Fruit fly (Drosophila melanogaster) whole organism, prepupa: Measurements from ENCODE around the gene Nprl2.

Source experiments
- CG10631 ChIP-seq: fragments of 200-800 bp; sonication (Bioruptor generic); optimal IDR thresholded peaks from 2 replicates; lab custom pipeline; 2016; ENCODE audit warnings: missing biosample characterization, missing genetic modification characterization
- CG11294 ChIP-seq: fragments of 200-800 bp; sonication (Bioruptor generic); IDR thresholded peaks from 2 replicates; pipeline ENCODE4 v1.3.6; 2022; ENCODE audit warnings: missing biosample characterization, missing genetic modification characterization
- CG11762 ChIP-seq: fragments of 200-800 bp; sonication (Bioruptor generic); optimal IDR thresholded peaks from 3 replicates; lab custom pipeline; 2016; ENCODE audit warnings: missing biosample characterization, missing genetic modification characterization; ENCODE audit not compliant: insufficient read depth
- CG11902 ChIP-seq: fragments of 200-800 bp; sonication (Bioruptor generic); optimal IDR thresholded peaks from 3 replicates; lab custom pipeline; 2016; ENCODE audit warnings: missing biosample characterization, missing genetic modification characterization
- CG31627 ChIP-seq: fragments of 200-800 bp; sonication (Bioruptor generic); optimal IDR thresholded peaks from 3 replicates; lab custom pipeline; 2016; ENCODE audit warnings: missing biosample characterization, missing genetic modification characterization
- CG32006 ChIP-seq: fragments of 200-800 bp; sonication (Bioruptor generic); optimal IDR thresholded peaks from 3 replicates; lab custom pipeline; 2017; ENCODE audit warnings: missing biosample characterization, mild to moderate bottlenecking, missing genetic modification characterization
- CG4318 ChIP-seq: fragments of 200-800 bp; sonication (Bioruptor generic); optimal IDR thresholded peaks from 3 replicates; lab custom pipeline; 2017; ENCODE audit warnings: missing biosample characterization, mild to moderate bottlenecking, missing genetic modification characterization
- CG6163 ChIP-seq: fragments of 200-800 bp; sonication (Bioruptor generic); IDR thresholded peaks from 3 replicates; pipeline ENCODE4 v1.3.6; 2022; ENCODE audit warnings: missing biosample characterization, missing genetic modification characterization
- CG6792 ChIP-seq: fragments of 200-800 bp; sonication (Bioruptor generic); optimal IDR thresholded peaks from 3 replicates; lab custom pipeline; 2016; ENCODE audit warnings: missing biosample characterization, missing genetic modification characterization
- CG6808 ChIP-seq: fragments of 200-800 bp; sonication (Bioruptor generic); optimal IDR thresholded peaks from 3 replicates; lab custom pipeline; 2017; ENCODE audit warnings: missing biosample characterization, missing genetic modification characterization, mild to moderate bottlenecking, moderate library complexity, missing genetic modification reagents
- CG7368 ChIP-seq: fragments of 200-800 bp; sonication (Bioruptor generic); optimal IDR thresholded peaks from 3 replicates; lab custom pipeline; 2016; ENCODE audit warnings: missing biosample characterization, missing genetic modification characterization
- CG8119 ChIP-seq: fragments of 200-800 bp; sonication (Bioruptor generic); IDR thresholded peaks from 3 replicates; pipeline ENCODE4 v1.3.6; 2022; ENCODE audit warnings: missing biosample characterization, missing genetic modification characterization
- CG8632 ChIP-seq: fragments of 200-800 bp; sonication (Bioruptor generic); optimal IDR thresholded peaks from 3 replicates; lab custom pipeline; 2016; ENCODE audit warnings: missing biosample characterization, missing genetic modification characterization
- CG9139 ChIP-seq: fragments of 200-800 bp; sonication (Bioruptor generic); optimal IDR thresholded peaks from 3 replicates; lab custom pipeline; 2017; ENCODE audit warnings: missing biosample characterization, mild to moderate bottlenecking, missing genetic modification characterization
- Eip78C ChIP-seq: fragments of 200-800 bp; sonication (Bioruptor generic); peaks from one replicate; lab custom pipeline; 2016; ENCODE audit warnings: missing biosample characterization, missing genetic modification characterization
- Ets21C ChIP-seq: fragments of 200-800 bp; sonication (Bioruptor generic); optimal IDR thresholded peaks from 3 replicates; lab custom pipeline; 2016; ENCODE audit warnings: missing biosample characterization, missing genetic modification characterization
- Ets96B ChIP-seq: fragments of 200-800 bp; optimal IDR thresholded peaks from 2 replicates; lab custom pipeline; 2019; ENCODE audit warnings: missing biosample characterization, mild to moderate bottlenecking, missing genetic modification characterization, moderate library complexity
- Hr39 ChIP-seq: fragments of 200-800 bp; sonication (Bioruptor generic); optimal IDR thresholded peaks from 2 replicates; lab custom pipeline; 2016; ENCODE audit warnings: missing biosample characterization, missing genetic modification characterization
- Hr4 ChIP-seq: fragments of 200-800 bp; sonication (Bioruptor generic); optimal IDR thresholded peaks from 3 replicates; lab custom pipeline; 2016; ENCODE audit warnings: missing biosample characterization, missing genetic modification characterization
- Lpt ChIP-seq: fragments of 200-800 bp; sonication (Bioruptor generic); optimal IDR thresholded peaks from 3 replicates; lab custom pipeline; 2016; ENCODE audit warnings: missing biosample characterization, missing genetic modification characterization
- Met ChIP-seq: fragments of 200-800 bp; sonication (Bioruptor generic); optimal IDR thresholded peaks from 3 replicates; lab custom pipeline; 2016; ENCODE audit warnings: missing biosample characterization, missing genetic modification characterization
- Sox102F ChIP-seq: fragments of 200-800 bp; sonication (Bioruptor generic); optimal IDR thresholded peaks from 2 replicates; lab custom pipeline; 2016; ENCODE audit warnings: missing biosample characterization, mild to moderate bottlenecking, missing genetic modification characterization
- Sox14 ChIP-seq: fragments of 200-800 bp; sonication (Bioruptor generic); optimal IDR thresholded peaks from 3 replicates; lab custom pipeline; 2016; ENCODE audit warnings: missing biosample characterization, missing genetic modification characterization
- achi ChIP-seq: fragments of 200-800 bp; sonication (Bioruptor generic); optimal IDR thresholded peaks from 3 replicates; lab custom pipeline; 2016; ENCODE audit warnings: missing biosample characterization, missing genetic modification characterization
- cyc ChIP-seq: fragments of 200-800 bp; sonication (Bioruptor generic); optimal IDR thresholded peaks from 3 replicates; lab custom pipeline; 2016; ENCODE audit warnings: missing biosample characterization, missing genetic modification characterization
- eg ChIP-seq: fragments of 200-800 bp; sonication (Bioruptor generic); IDR thresholded peaks from 3 replicates; pipeline ENCODE4 v1.3.6; 2022; ENCODE audit warnings: missing biosample characterization, missing genetic modification characterization
- esn ChIP-seq: fragments of 200-800 bp; sonication (Bioruptor generic); optimal IDR thresholded peaks from 2 replicates; lab custom pipeline; 2016; ENCODE audit warnings: missing biosample characterization, mild to moderate bottlenecking, missing genetic modification characterization, moderate library complexity
- fd85E ChIP-seq: fragments of 200-800 bp; sonication (Bioruptor generic); optimal IDR thresholded peaks from 3 replicates; lab custom pipeline; 2016; ENCODE audit warnings: missing biosample characterization, missing genetic modification characterization
- fkh ChIP-seq: fragments of 200-800 bp; sonication (Bioruptor generic); optimal IDR thresholded peaks from 3 replicates; lab custom pipeline; 2017; ENCODE audit warnings: missing biosample characterization, mild to moderate bottlenecking, missing genetic modification characterization, moderate library complexity
- pdm3 ChIP-seq: fragments of 200-800 bp; sonication (Bioruptor generic); optimal IDR thresholded peaks from 3 replicates; lab custom pipeline; 2016; ENCODE audit warnings: missing biosample characterization, missing genetic modification characterization
- salr ChIP-seq, 2 experiments: fragments of 200-800 bp; sonication (Bioruptor generic); optimal IDR thresholded peaks; 3 replicates each; lab custom pipeline; 2016 to 2018; ENCODE audit warnings: missing biosample characterization in 2 of 2, missing genetic modification characterization in 2 of 2, mild to moderate bottlenecking in 1 of 2
- spab ChIP-seq: fragments of 200-800 bp; sonication (Bioruptor generic); optimal IDR thresholded peaks from 2 replicates; lab custom pipeline; 2017; ENCODE audit warnings: missing biosample characterization, mild to moderate bottlenecking, missing genetic modification characterization, missing genetic modification reagents
- ss ChIP-seq, 2 experiments: fragments of 200-800 bp; sonication (Bioruptor generic); optimal IDR thresholded peaks; 2 replicates in 1 of 2; 3 replicates in 1 of 2; lab custom pipeline; 2017 to 2018; ENCODE audit warnings: mild to moderate bottlenecking in 2 of 2, missing biosample characterization in 2 of 2, missing genetic modification characterization in 2 of 2, moderate library complexity in 1 of 2
- topi ChIP-seq: fragments of 200-800 bp; sonication (Bioruptor generic); optimal IDR thresholded peaks from 3 replicates; lab custom pipeline; 2016; ENCODE audit warnings: missing biosample characterization, missing genetic modification characterization

The Nprl2 gene

dm6 chrX:16881015-16881414, 3.1 kb downstream of the Nprl2 start, which contains the start of gene CG4872 (continued):
- TF ChIP-seq CG8632 (GFP tag; lab: Kevin White, UChicago), result no peak
- TF ChIP-seq CG11294, result no peak
- TF ChIP-seq topi (GFP tag; lab: Kevin White, UChicago), result no peak
- peak; percentile 12; the same call in 1 of the 3 replicates for TF ChIP-seq eg (GFP tag; lab: Robert Waterston, UW)
- no peak for TF ChIP-seq CG31627 (GFP tag; lab: Kevin White, UChicago)
- TF ChIP-seq cyc (GFP tag; lab: Kevin White, UChicago), result no peak
- no peak for TF ChIP-seq Ets21C (GFP tag; lab: Kevin White, UChicago)
- TF ChIP-seq Sox102F (GFP tag; lab: Kevin White, UChicago), result no peak
- no peak for TF ChIP-seq CG4318
- no peak for TF ChIP-seq fd85E (GFP tag; lab: Kevin White, UChicago)
- TF ChIP-seq Hr39, result no peak
- TF ChIP-seq CG6808 (GFP tag; lab: Kevin White, UChicago), result no peak
- no peak for TF ChIP-seq salr (GFP tag; optimal IDR thresholded peaks at IDR 0.05; lab: Kevin White, UChicago)
- TF ChIP-seq CG10631 (GFP tag; lab: Kevin White, UChicago), result no peak
- TF ChIP-seq Lpt (GFP tag; lab: Kevin White, UChicago), result no peak
- TF ChIP-seq CG11902 (GFP tag; lab: Kevin White, UChicago), result no peak
- TF ChIP-seq CG32006 (GFP tag; lab: Kevin White, UChicago), result no peak
- TF ChIP-seq CG8119 (GFP tag; lab: Robert Waterston, UW), result no peak
- peak; percentile 15 for TF ChIP-seq CG6792 (GFP tag; lab: Kevin White, UChicago)
- TF ChIP-seq pdm3 (GFP tag; lab: Kevin White, UChicago), result no peak
- TF ChIP-seq esn (GFP tag; lab: Kevin White, UChicago), result peak; percentile 23
- TF ChIP-seq, all 60 proteins: peak for 5

- TF ChIP-seq Eip78C (peak; percentile 51), ss (GFP tag; optimal IDR thresholded peaks at IDR 0.05; lab: Kevin White, UChicago) (no peak), CG8119 (GFP tag; lab: Robert Waterston, UW) (peak; percentile 27; the same call in 1 of the 3 replicates), eg (GFP tag; lab: Robert Waterston, UW) (0 out of 3 replicates have a peak, but pooled peaks have one; percentile 17), Met (GFP tag; lab: Kevin White, UChicago) (no peak), CG11294 (peak; percentile 15; the same call in 1 of the 2 replicates), topi (GFP tag; lab: Kevin White, UChicago) (no peak), esn (GFP tag; lab: Kevin White, UChicago) (no peak)
Measured at dm6 chrX:16880013-16880412, 4.2 kb downstream of the Nprl2 start.

- TF ChIP-seq CG9139 (GFP tag; lab: Kevin White, UChicago), result no peak
- peak; percentile 24; the same call in 1 of the 3 replicates for TF ChIP-seq eg (GFP tag; lab: Robert Waterston, UW)
- no peak for TF ChIP-seq Hr4 (GFP tag; lab: Kevin White, UChicago)
- TF ChIP-seq CG6163 (GFP tag; lab: Robert Waterston, UW), result 0 out of 3 replicates have a peak, but pooled peaks have one; percentile 30
- TF ChIP-seq fd85E (GFP tag; lab: Kevin White, UChicago), result no peak
- no peak for TF ChIP-seq Eip78C
- TF ChIP-seq Sox14 (GFP tag; lab: Kevin White, UChicago), result no peak
- no peak for TF ChIP-seq CG11902 (GFP tag; lab: Kevin White, UChicago)
- TF ChIP-seq pdm3 (GFP tag; lab: Kevin White, UChicago), result no peak
- no peak for TF ChIP-seq CG7368 (GFP tag; lab: Kevin White, UChicago)
- TF ChIP-seq achi, result no peak
- no peak for TF ChIP-seq Ets96B (tag; lab: Kevin White, UChicago)
- TF ChIP-seq CG11762 (GFP tag; lab: Kevin White, UChicago), result no peak
- TF ChIP-seq fkh (GFP tag; lab: Kevin White, UChicago), result no peak
- TF ChIP-seq spab, result no peak
Measured at dm6 chrX:16876425-16876824, 7.7 kb downstream of the Nprl2 start, which contains the start of gene CG13003. Gene CG13003, minus strand, starts transcription at chrX:16876544.

- TF ChIP-seq eg (GFP tag; lab: Robert Waterston, UW), result 0 out of 3 replicates have a peak, but pooled peaks have one; percentile 9
- no peak for TF ChIP-seq Ets96B (tag; lab: Kevin White, UChicago)
- TF ChIP-seq, all 60 proteins: peak for 1
Measured at dm6 chrX:16874671-16875070, 9.5 kb downstream of the Nprl2 start.
